Fruit fly (Drosophila melanogaster): Measurements from ENCODE around the gene CG7694.

DNA sequence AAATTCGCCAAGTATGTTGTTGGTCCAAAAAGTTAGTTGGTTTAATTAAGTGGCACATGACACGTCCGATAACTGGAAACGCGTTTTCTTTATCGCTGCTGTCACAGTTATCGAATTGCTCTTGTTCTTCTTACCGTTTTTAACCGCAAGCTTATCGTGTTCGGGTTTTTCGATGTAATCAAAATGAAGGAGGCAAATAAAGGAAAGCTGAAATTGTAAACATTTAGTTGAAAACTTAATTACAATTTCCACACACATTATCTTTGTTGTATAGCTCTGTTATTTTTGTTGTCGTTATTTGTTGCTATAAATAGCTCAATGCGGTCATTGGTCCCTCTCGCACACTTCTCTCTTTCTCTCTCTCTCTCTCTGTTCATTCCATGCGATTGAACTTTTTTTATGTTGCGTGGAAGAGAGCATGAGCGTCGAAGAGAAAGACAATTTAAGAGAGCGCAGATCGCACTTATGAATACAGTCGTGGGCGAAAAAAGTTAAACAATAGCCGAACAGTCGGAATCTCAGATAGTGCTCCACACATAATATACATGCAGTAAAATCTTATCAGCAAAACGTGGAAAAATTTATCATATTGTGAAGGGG, 12.5 kb downstream of the CG7694 start:
- peak; percentile 98 for TF ChIP-seq EcR (GFP tag; optimal IDR thresholded peaks at IDR 0.05)
- TF ChIP-seq CG17806 (tag; optimal IDR thresholded peaks at IDR 0.05), result peak; percentile 25
- TF ChIP-seq CG8159 (tag; optimal IDR thresholded peaks at IDR 0.05), result peak; percentile 13
- TF ChIP-seq CG13204 (GFP tag; optimal IDR thresholded peaks at IDR 0.05), result no peak
- TF ChIP-seq CG32121 (GFP tag; IDR thresholded peaks at IDR 0.05), result peak; percentile 64; the same call in 1 of the 2 replicates
- peak; percentile 23; the same call in 1 of the 3 replicates for TF ChIP-seq fd96Ca (GFP tag; IDR thresholded peaks at IDR 0.05)
- peak; percentile 48; the same call in 1 of the 2 replicates for TF ChIP-seq Ets98B (GFP tag; IDR thresholded peaks at IDR 0.05)
- no peak for TF ChIP-seq CG34367 (tag; optimal IDR thresholded peaks at IDR 0.05)
- no peak for TF ChIP-seq Snoo (tag; optimal IDR thresholded peaks at IDR 0.05)
- TF ChIP-seq CG4496 (GFP tag; IDR thresholded peaks at IDR 0.05), result peak; percentile 58
- TF ChIP-seq gl (tag; optimal IDR thresholded peaks at IDR 0.05), result no peak
- TF ChIP-seq CG8301 (tag; optimal IDR thresholded peaks at IDR 0.05), result no peak
- TF ChIP-seq rn (GFP tag; IDR thresholded peaks at IDR 0.05), result no peak

Data from whole organism, pupa.